2 worm cellular contexts compared by ENCODE assay signal in the genomic region with DNA sequence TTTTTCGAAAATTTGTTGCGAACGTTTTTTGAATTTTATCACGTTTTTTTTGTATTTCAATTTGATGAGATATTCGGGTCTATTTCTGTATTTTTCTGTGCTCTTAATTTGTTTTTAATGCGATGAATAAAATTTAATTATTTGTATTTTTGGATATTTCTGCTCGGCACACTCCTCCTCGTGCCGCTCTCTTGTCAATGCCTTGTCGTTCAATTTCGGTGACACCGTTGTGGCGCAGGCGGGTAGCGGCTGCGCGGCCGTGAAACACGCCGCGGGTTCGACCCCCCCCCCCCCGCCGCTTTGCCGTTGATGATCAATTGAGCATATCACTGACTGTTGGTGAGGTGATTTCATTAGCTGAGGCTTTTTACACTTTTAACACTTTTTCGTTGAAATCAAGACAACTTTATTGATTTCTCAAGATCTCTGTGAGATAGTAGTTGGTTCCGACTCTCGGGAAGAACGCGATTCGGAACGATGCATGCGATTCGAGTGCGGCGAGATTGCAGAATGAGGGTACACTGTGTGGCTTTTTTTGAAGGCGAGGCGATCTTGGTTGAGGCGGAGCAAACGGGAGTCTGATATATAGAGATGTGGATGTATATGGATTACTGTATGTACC.
TF ChIP-seq lines count a peak whose summit lies in the region.

No protein-coding gene starts in this region.

TF ChIP-seq in whole organism, L1 larva, 84 proteins besides CTCF, POLR2A, EP300 and RAD21 (continued from another document):
- no peak for TF ChIP-seq nhr-28 (tag; optimal IDR thresholded peaks at IDR 0.05; lab: Kevin White, UChicago)
- TF ChIP-seq zag-1 (tag; optimal IDR thresholded peaks at IDR 0.05; lab: Kevin White, UChicago), result no peak
- TF ChIP-seq mef-2 (tag; optimal IDR thresholded peaks at IDR 0.05; lab: Kevin White, UChicago), result peak; percentile 14
- peak; percentile 86 for TF ChIP-seq nhr-47 (tag; optimal IDR thresholded peaks at IDR 0.05; lab: Kevin White, UChicago)
- TF ChIP-seq ceh-82 (tag; optimal IDR thresholded peaks at IDR 0.05; lab: Kevin White, UChicago), result peak; percentile 65 to 76 (median 68)
- no peak for TF ChIP-seq hlh-17 (GFP tag; optimal IDR thresholded peaks at IDR 0.05; lab: Kevin White, UChicago; ENCODE audit: borderline replicate concordance)
- TF ChIP-seq tlp-1 (tag; optimal IDR thresholded peaks at IDR 0.05; lab: Kevin White, UChicago), result no peak
- TF ChIP-seq isw-1 (GFP tag; IDR thresholded peaks at IDR 0.05; lab: Robert Waterston, UW), result no peak
- peak; percentile 71 for TF ChIP-seq nhr-90 (tag; optimal IDR thresholded peaks at IDR 0.05; lab: Kevin White, UChicago; ENCODE audit: poor library complexity)
- TF ChIP-seq ceh-63 (GFP tag; optimal IDR thresholded peaks at IDR 0.05; lab: Kevin White, UChicago), result no peak
- peak; percentile 43 for TF ChIP-seq fos-1 (tag; optimal IDR thresholded peaks at IDR 0.05; lab: Kevin White, UChicago)
- TF ChIP-seq hpl-2 (GFP tag; optimal IDR thresholded peaks at IDR 0.05; lab: Kevin White, UChicago), result no peak
- peak; percentile 68 for TF ChIP-seq nhr-85 (tag; lab: Kevin White, UChicago)
- TF ChIP-seq ceh-88 (GFP tag; IDR thresholded peaks at IDR 0.05; lab: Robert Waterston, UW), result peak; percentile 45; the same call in 1 of the 2 replicates
- peak; percentile 77 for TF ChIP-seq nhr-71 (tag; optimal IDR thresholded peaks at IDR 0.05; lab: Kevin White, UChicago)
- peak; percentile 73 for TF ChIP-seq pax-3 (tag; optimal IDR thresholded peaks at IDR 0.05; lab: Kevin White, UChicago)
- peak; percentile 42 for TF ChIP-seq zip-4 (GFP tag; optimal IDR thresholded peaks at IDR 0.05; lab: Kevin White, UChicago)
- peak; percentile 85 for TF ChIP-seq ceh-8 (GFP tag; optimal IDR thresholded peaks at IDR 0.05; lab: Kevin White, UChicago)
- TF ChIP-seq dsc-1 (tag; optimal IDR thresholded peaks at IDR 0.05; lab: Kevin White, UChicago), result peak; percentile 81
- no peak for TF ChIP-seq sptf-1 (tag; optimal IDR thresholded peaks at IDR 0.05; lab: Kevin White, UChicago)
- TF ChIP-seq nhr-12 (tag; optimal IDR thresholded peaks at IDR 0.05; lab: Kevin White, UChicago), result no peak
- peak in 2 of 6 experiments; percentile 5 to 21 for TF ChIP-seq elt-3 (tag; optimal IDR thresholded peaks at IDR 0.05; lab: Kevin White, UChicago)

TF ChIP-seq in whole organism, young adult, 124 proteins besides CTCF, POLR2A, EP300 and RAD21 (continued from another document):
- peak; percentile 89 for TF ChIP-seq ceh-100 (GFP tag; IDR thresholded peaks at IDR 0.05; lab: Robert Waterston, UW)
- TF ChIP-seq nhr-120 (GFP tag; IDR thresholded peaks at IDR 0.05; lab: Robert Waterston, UW), result peak; percentile 99
- TF ChIP-seq mes-4 (tag; optimal IDR thresholded peaks at IDR 0.05; lab: Kevin White, UChicago), result peak; percentile 95
- peak; percentile 85 for TF ChIP-seq lir-1 (GFP tag; conservative IDR thresholded peaks at IDR 0.05; lab: Robert Waterston, UW)
- peak; percentile 96 for TF ChIP-seq Y56A3A.18 (GFP tag; IDR thresholded peaks at IDR 0.05; lab: Robert Waterston, UW)
- TF ChIP-seq pbrm-1 (GFP tag; IDR thresholded peaks at IDR 0.05; lab: Robert Waterston, UW), result peak; percentile 93
- TF ChIP-seq Y53G8AR.9 (GFP tag; conservative IDR thresholded peaks at IDR 0.05; lab: Robert Waterston, UW), result peak; percentile 88
- TF ChIP-seq ztf-18 (tag; optimal IDR thresholded peaks at IDR 0.05; lab: Kevin White, UChicago), result peak; percentile 87
- peak; percentile 92 for TF ChIP-seq F57C9.4 (tag; optimal IDR thresholded peaks at IDR 0.05; lab: Kevin White, UChicago)
- peak; percentile 37 for TF ChIP-seq dpl-1 (GFP tag; optimal IDR thresholded peaks at IDR 0.05; lab: Kevin White, UChicago)
- TF ChIP-seq dox-1 (GFP tag; IDR thresholded peaks at IDR 0.05; lab: Robert Waterston, UW), result peak; percentile 98
- peak; percentile 95 for TF ChIP-seq T07F8.4 (tag; optimal IDR thresholded peaks at IDR 0.05; lab: Kevin White, UChicago)
- peak; percentile 77 for TF ChIP-seq snpc-1.1 (tag; optimal IDR thresholded peaks at IDR 0.05; lab: Kevin White, UChicago; ENCODE audit: insufficient read depth)
- TF ChIP-seq sea-2 (GFP tag; IDR thresholded peaks at IDR 0.05; lab: Robert Waterston, UW), result peak; percentile 96
- TF ChIP-seq let-607 (tag; optimal IDR thresholded peaks at IDR 0.05; lab: Kevin White, UChicago), result peak; percentile 71 to 81
- peak; percentile 100 for TF ChIP-seq lin-26 (GFP tag; IDR thresholded peaks at IDR 0.05; lab: Robert Waterston, UW)
- peak; percentile 88 for TF ChIP-seq cebp-1 (GFP tag; IDR thresholded peaks at IDR 0.05; lab: Robert Waterston, UW)
- peak; percentile 95 for TF ChIP-seq cebp-1 (tag; optimal IDR thresholded peaks at IDR 0.05; lab: Kevin White, UChicago)
- TF ChIP-seq mcd-1 (GFP tag; IDR thresholded peaks at IDR 0.05; lab: Robert Waterston, UW), result peak; percentile 93
- TF ChIP-seq F22D6.2 (tag; optimal IDR thresholded peaks at IDR 0.05; lab: Kevin White, UChicago), result peak; percentile 80
- TF ChIP-seq lin-54 (GFP tag; optimal IDR thresholded peaks at IDR 0.05; lab: Kevin White, UChicago), result peak; percentile 92
- peak; percentile 99 for TF ChIP-seq zim-3 (tag; optimal IDR thresholded peaks at IDR 0.05; lab: Kevin White, UChicago)
- TF ChIP-seq Y95B8A.8 (GFP tag; IDR thresholded peaks at IDR 0.05; lab: Robert Waterston, UW), result peak; percentile 94
- TF ChIP-seq nhr-80 (tag; optimal IDR thresholded peaks at IDR 0.05; lab: Kevin White, UChicago), result peak; percentile 71
- peak; percentile 81; the same call in 1 of the 2 replicates for TF ChIP-seq hlh-26 (GFP tag; conservative IDR thresholded peaks at IDR 0.05; lab: Robert Waterston, UW)
- peak; percentile 96 for TF ChIP-seq repo-1 (tag; optimal IDR thresholded peaks at IDR 0.05; lab: Kevin White, UChicago)
- TF ChIP-seq ztf-25 (GFP tag; IDR thresholded peaks at IDR 0.05; lab: Robert Waterston, UW), result peak; percentile 99
- peak; percentile 85 for TF ChIP-seq attf-3 (GFP tag; conservative IDR thresholded peaks at IDR 0.05; lab: Robert Waterston, UW)
- peak; percentile 83 for TF ChIP-seq nhr-179 (tag; optimal IDR thresholded peaks at IDR 0.05; lab: Kevin White, UChicago)
- TF ChIP-seq ztf-6 (GFP tag; IDR thresholded peaks at IDR 0.05; lab: Robert Waterston, UW), result peak; percentile 92
- 0 out of 2 replicates have a peak, but pooled peaks have one; percentile 79 for TF ChIP-seq nfya-2 (GFP tag; IDR thresholded peaks at IDR 0.05; lab: Robert Waterston, UW)
- peak; percentile 89 for TF ChIP-seq Y53F4B.3 (GFP tag; IDR thresholded peaks at IDR 0.05; lab: Robert Waterston, UW)
- TF ChIP-seq aptf-3 (GFP tag; IDR thresholded peaks at IDR 0.05; lab: Robert Waterston, UW), result peak; percentile 95
- TF ChIP-seq rcor-1 (GFP tag; IDR thresholded peaks at IDR 0.05; lab: Robert Waterston, UW), result peak; percentile 93
- peak; percentile 98 for TF ChIP-seq F10E7.11 (tag; optimal IDR thresholded peaks at IDR 0.05; lab: Kevin White, UChicago)
- TF ChIP-seq snpc-4 (GFP tag; optimal IDR thresholded peaks at IDR 0.05; lab: Kevin White, UChicago), result peak; percentile 88
- TF ChIP-seq snpc-4 (tag; optimal IDR thresholded peaks at IDR 0.05; lab: Kevin White, UChicago), result peak; percentile 14 to 85 (median 78)
